Fruit fly (Drosophila melanogaster): ENCODE measurements around the gene Lrp4.

dm6 chrX:15887247-15887616 is 23.4 kb upstream of the Lrp4 start, which contains the start of gene tay:
- no peak for TF ChIP-seq ovo (GFP tag; optimal IDR thresholded peaks at IDR 0.05)
- TF ChIP-seq CG1620 (GFP tag; optimal IDR thresholded peaks at IDR 0.05), result no peak
- no peak for TF ChIP-seq Hr96 (GFP tag; optimal IDR thresholded peaks at IDR 0.05)
- TF ChIP-seq Mnt (GFP tag; optimal IDR thresholded peaks at IDR 0.05), result no peak
- no peak for TF ChIP-seq bab1 (GFP tag; optimal IDR thresholded peaks at IDR 0.05)
- TF ChIP-seq CG14711 (tag; optimal IDR thresholded peaks at IDR 0.05), result no peak
- no peak for TF ChIP-seq cnc (optimal IDR thresholded peaks at IDR 0.05)
- TF ChIP-seq CG7045 (GFP tag; optimal IDR thresholded peaks at IDR 0.05), result no peak
- TF ChIP-seq tj (GFP tag; optimal IDR thresholded peaks at IDR 0.05), result no peak
- TF ChIP-seq kay (GFP tag; ENCODE audit: borderline replicate concordance), result peak; percentile 26
